Worm (Caenorhabditis elegans) whole organism, L1 larva: ENCODE results near the gene gcy-21.
"Not testable (repeated sequence)": the region's sequence is repeated elsewhere in the genome, so short reads cannot be mapped to it uniquely, and the experiment has no call there.

ENCODE experiments used
- C34B4.2 ChIP-seq: sonication (generic microtip); optimal IDR thresholded peaks from 2 replicates; lab custom pipeline; 2017; ENCODE audit warnings: mild to moderate bottlenecking, missing genetic modification characterization, missing compliant biosample characterization
- Y116A8C.19 ChIP-seq: sonication (generic microtip); optimal IDR thresholded peaks from 2 replicates; lab custom pipeline; 2016; ENCODE audit warnings: missing compliant biosample characterization, missing genetic modification characterization, borderline replicate concordance
- aly-2 ChIP-seq: fragments of 150-350 bp; optimal IDR thresholded peaks from 2 replicates; lab custom pipeline; 2014; ENCODE audit warnings: missing biosample characterization, missing genetic modification characterization
- jun-1 ChIP-seq: fragments of 150-350 bp; optimal IDR thresholded peaks from 2 replicates; lab custom pipeline; 2014; ENCODE audit warnings: missing biosample characterization, missing genetic modification reagents, missing genetic modification characterization
- lsy-2 ChIP-seq, 2 experiments: fragments of 150-350 bp; optimal IDR thresholded peaks; 2 replicates each; lab custom pipeline; 2014; ENCODE audit warnings: missing biosample characterization in 2 of 2, missing genetic modification characterization in 2 of 2
- pqm-1 ChIP-seq: sonication (generic microtip); optimal IDR thresholded peaks from 3 replicates; lab custom pipeline; 2017; ENCODE audit warnings: missing biosample characterization, missing genetic modification characterization
- rnt-1 ChIP-seq: sonication (generic microtip); optimal IDR thresholded peaks from 2 replicates; lab custom pipeline; 2016; ENCODE audit warnings: mild to moderate bottlenecking, missing genetic modification characterization, moderate library complexity, missing compliant biosample characterization
- unc-62 ChIP-seq: fragments of 150-350 bp; optimal IDR thresholded peaks from 2 replicates; lab custom pipeline; 2014; ENCODE audit warnings: missing biosample characterization, missing genetic modification reagents, missing genetic modification characterization
- vab-15 ChIP-seq: sonication (generic microtip); optimal IDR thresholded peaks from 2 replicates; lab custom pipeline; 2017; ENCODE audit warnings: missing genotype, mild to moderate bottlenecking, missing genetic modification characterization, missing compliant biosample characterization

- not testable (repeated sequence) for TF ChIP-seq lsy-2 (tag; optimal IDR thresholded peaks at IDR 0.05; lab: Kevin White, UChicago); rnt-1 (tag; lab: Kevin White, UChicago); jun-1 (tag; lab: Kevin White, UChicago); pqm-1 (tag; lab: Kevin White, UChicago); unc-62 (GFP tag; lab: Kevin White, UChicago); Y116A8C.19 (tag; lab: Kevin White, UChicago); C34B4.2; aly-2; vab-15
These were observed 47.2 kb upstream of the gcy-21 start, which contains the start of gene D2062.13 for ce11 chrII:2612278-2612677.
